Worm (Caenorhabditis elegans) whole organism, mixed stage, embryonic: ENCODE results near the gene egl-6.

Experiments
- bed-3 ChIP-seq: fragments of 200-800 bp; sonication (Bioruptor generic); optimal IDR thresholded peaks from 3 replicates; lab custom pipeline; 2018; ENCODE audit warnings: mild to moderate bottlenecking, missing genetic modification characterization, moderate library complexity, missing compliant biosample characterization
- blmp-1 ChIP-seq: fragments of 150-350 bp; optimal IDR thresholded peaks from 2 replicates; lab custom pipeline; 2014; ENCODE audit warnings: missing biosample characterization, missing genetic modification characterization
- ceh-43 ChIP-seq: fragments of 200-800 bp; sonication (Bioruptor generic); optimal IDR thresholded peaks from 2 replicates; lab custom pipeline; 2018; ENCODE audit warnings: mild to moderate bottlenecking, missing genetic modification characterization, moderate library complexity, missing compliant biosample characterization
- ceh-83 ChIP-seq: fragments of 200-800 bp; sonication (Bioruptor generic); optimal IDR thresholded peaks from 2 replicates; lab custom pipeline; 2018; ENCODE audit warnings: mild to moderate bottlenecking, missing genetic modification characterization, missing compliant biosample characterization
- ces-1 ChIP-seq: fragments of 150-350 bp; optimal IDR thresholded peaks from 2 replicates; lab custom pipeline; 2014; ENCODE audit warnings: missing biosample characterization, missing genetic modification reagents, missing genetic modification characterization
- cnd-1 ChIP-seq: fragments of 200-800 bp; sonication (Bioruptor generic); optimal IDR thresholded peaks from 2 replicates; lab custom pipeline; 2018; ENCODE audit warnings: mild to moderate bottlenecking, missing genetic modification characterization, missing compliant biosample characterization
- drap-1 ChIP-seq: fragments of 200-800 bp; sonication (Bioruptor generic); optimal IDR thresholded peaks from 3 replicates; lab custom pipeline; 2018; ENCODE audit warnings: mild to moderate bottlenecking, missing genetic modification characterization, missing compliant biosample characterization
- elt-1 ChIP-seq: sonication (generic microtip); optimal IDR thresholded peaks from 2 replicates; lab custom pipeline; 2017; ENCODE audit warnings: missing genetic modification characterization, mild to moderate bottlenecking, missing compliant biosample characterization, antibody characterized with exemption, moderate library complexity, borderline replicate concordance; ENCODE audit not compliant: insufficient read depth
- flh-1 ChIP-seq: fragments of 200-800 bp; sonication (Bioruptor generic); optimal IDR thresholded peaks from 2 replicates; lab custom pipeline; 2018; ENCODE audit warnings: mild to moderate bottlenecking, missing genetic modification characterization, moderate library complexity, missing compliant biosample characterization
- ham-2 ChIP-seq: fragments of 200-800 bp; sonication (Bioruptor generic); optimal IDR thresholded peaks from 2 replicates; lab custom pipeline; 2018; ENCODE audit warnings: mild to moderate bottlenecking, missing genetic modification characterization, missing compliant biosample characterization
- lin-13 ChIP-seq: fragments of 150-350 bp; optimal IDR thresholded peaks from 2 replicates; lab custom pipeline; 2014; ENCODE audit warnings: missing biosample characterization, missing genetic modification characterization
- lin-32 ChIP-seq: fragments of 200-800 bp; sonication (Bioruptor generic); optimal IDR thresholded peaks from 2 replicates; lab custom pipeline; 2018; ENCODE audit warnings: mild to moderate bottlenecking, missing genetic modification characterization, missing compliant biosample characterization
- lsy-2 ChIP-seq: fragments of 150-350 bp; optimal IDR thresholded peaks from 2 replicates; lab custom pipeline; 2014; ENCODE audit warnings: missing biosample characterization, missing genetic modification characterization
- mab-5 ChIP-seq: fragments of 150-350 bp; optimal IDR thresholded peaks from 2 replicates; lab custom pipeline; 2014; ENCODE audit warnings: missing biosample characterization, missing genetic modification characterization
- mep-1 ChIP-seq: fragments of 150-350 bp; optimal IDR thresholded peaks from 2 replicates; lab custom pipeline; 2017; ENCODE audit warnings: missing biosample characterization, missing genetic modification reagents, missing genetic modification characterization, inconsistent platforms
- nhr-2 ChIP-seq: fragments of 150-350 bp; optimal IDR thresholded peaks from 2 replicates; lab custom pipeline; 2014; ENCODE audit warnings: missing biosample characterization, missing genetic modification characterization
- nhr-237 ChIP-seq: fragments of 150-350 bp; optimal IDR thresholded peaks from 2 replicates; lab custom pipeline; 2014; ENCODE audit warnings: missing biosample characterization, missing genetic modification characterization
- nhr-28 ChIP-seq: fragments of 150-350 bp; optimal IDR thresholded peaks from 2 replicates; lab custom pipeline; 2014; ENCODE audit warnings: missing biosample characterization, missing genetic modification characterization
- nhr-76 ChIP-seq: sonication (generic microtip); optimal IDR thresholded peaks from 2 replicates; lab custom pipeline; 2017; ENCODE audit warnings: missing biosample characterization, missing genetic modification characterization
- pha-4 ChIP-seq: fragments of 150-350 bp; optimal IDR thresholded peaks from 2 replicates; lab custom pipeline; 2018; ENCODE audit warnings: missing biosample characterization, missing genetic modification reagents, missing genetic modification characterization
- snpc-4 ChIP-seq: fragments of 150-350 bp; optimal IDR thresholded peaks from 2 replicates; lab custom pipeline; 2014; ENCODE audit warnings: missing biosample characterization, missing genetic modification characterization
- sptf-1 ChIP-seq: sonication (generic microtip); optimal IDR thresholded peaks from 2 replicates; lab custom pipeline; 2017; ENCODE audit warnings: mild to moderate bottlenecking, missing genetic modification characterization, moderate library complexity, missing compliant biosample characterization
- unc-120 ChIP-seq: sonication (generic microtip); optimal IDR thresholded peaks from 2 replicates; lab custom pipeline; 2017; ENCODE audit warnings: missing genetic modification characterization, missing compliant biosample characterization; ENCODE audit not compliant: poor library complexity, severe bottlenecking
- unc-62 ChIP-seq: fragments of 150-350 bp; optimal IDR thresholded peaks from 2 replicates; lab custom pipeline; 2014; ENCODE audit warnings: missing biosample characterization, missing genetic modification reagents, missing genetic modification characterization

Gene egl-6

ce11 chrX:5976206-5976960, 45.5 kb downstream of the egl-6 start:
- TF ChIP-seq lin-32 (no peak), ces-1 (GFP tag; lab: Kevin White, UChicago) (peak; percentile 67), elt-1 (no peak), flh-1 (no peak), unc-120 (peak; percentile 83), snpc-4 (tag; lab: Kevin White, UChicago) (no peak), unc-62 (peak; percentile 5), lin-13 (no peak)

- TF ChIP-seq nhr-28 (tag; lab: Kevin White, UChicago) (no peak), nhr-76 (tag; lab: Kevin White, UChicago) (no peak), unc-62 (no peak), snpc-4 (tag; lab: Kevin White, UChicago) (no peak), ham-2 (GFP tag; lab: Kevin White, UChicago) (no peak), bed-3 (GFP tag; lab: Kevin White, UChicago) (no peak), lsy-2 (tag; lab: Kevin White, UChicago) (no peak), mab-5 (no peak), blmp-1 (tag; lab: Kevin White, UChicago) (no peak), pha-4 (tag; lab: Kevin White, UChicago) (no peak), nhr-237 (tag; lab: Kevin White, UChicago) (no peak), mep-1 (no peak), lin-32 (no peak), cnd-1 (no peak)
Measured at ce11 chrX:5977754-5978153, 46.8 kb downstream of the egl-6 start, which contains the start of gene kin-2. Gene kin-2, minus strand, starts transcription at chrX:5977854.

ce11 chrX:5981698-5982097, 50.8 kb downstream of the egl-6 start:
- peak; percentile 40 for TF ChIP-seq mep-1
- peak; percentile 37 for TF ChIP-seq ces-1 (GFP tag; lab: Kevin White, UChicago)
- TF ChIP-seq ham-2 (GFP tag; lab: Kevin White, UChicago), result no peak
- TF ChIP-seq ceh-83 (GFP tag; lab: Kevin White, UChicago), result no peak
- no peak for TF ChIP-seq cnd-1

- no peak for TF ChIP-seq flh-1
- TF ChIP-seq drap-1 (GFP tag; lab: Kevin White, UChicago), result no peak
- TF ChIP-seq nhr-237 (tag; lab: Kevin White, UChicago), result no peak
- TF ChIP-seq sptf-1 (tag; lab: Kevin White, UChicago), result no peak
- TF ChIP-seq mab-5, result no peak
- TF ChIP-seq nhr-2 (tag; lab: Kevin White, UChicago), result no peak
- TF ChIP-seq snpc-4 (tag; lab: Kevin White, UChicago), result no peak
- no peak for TF ChIP-seq ceh-43 (GFP tag; lab: Kevin White, UChicago)
- TF ChIP-seq nhr-76 (tag; lab: Kevin White, UChicago), result no peak
Measured at ce11 chrX:5982799-5983198, 51.9 kb downstream of the egl-6 start.

- TF ChIP-seq ces-1 (GFP tag; lab: Kevin White, UChicago) (peak; percentile 90), ham-2 (GFP tag; lab: Kevin White, UChicago) (no peak)
Measured at ce11 chrX:5983267-5983666, 52.3 kb downstream of the egl-6 start.
